Worm (Caenorhabditis elegans): ENCODE measurements around the gene F11C1.7.
A peak's percentile ranks its signal among the peaks of the same experiment; 100 is the strongest.

Gene F11C1.7

ce11 chrX:12942296-12942695, 46.8 kb upstream of the F11C1.7 start (continued):
- no peak for TF ChIP-seq ztf-22 (GFP tag; optimal IDR thresholded peaks at IDR 0.05)
- no peak for TF ChIP-seq dox-1 (GFP tag; IDR thresholded peaks at IDR 0.05)
- peak; percentile 74 for TF ChIP-seq ZK185.1 (tag; optimal IDR thresholded peaks at IDR 0.05; ENCODE audit: poor library complexity, severe bottlenecking)
- no peak for TF ChIP-seq F39B2.1 (GFP tag; IDR thresholded peaks at IDR 0.05)
- TF ChIP-seq ets-4 (GFP tag; optimal IDR thresholded peaks at IDR 0.05), result no peak
- no peak for TF ChIP-seq hmg-20 (GFP tag; IDR thresholded peaks at IDR 0.05)
- TF ChIP-seq unc-130 (GFP tag; optimal IDR thresholded peaks at IDR 0.05), result no peak
- peak; percentile 16 for TF ChIP-seq T07F8.4 (tag; optimal IDR thresholded peaks at IDR 0.05)
- TF ChIP-seq F52B5.7 (tag; optimal IDR thresholded peaks at IDR 0.05), result no peak
- TF ChIP-seq nfya-2 (GFP tag; IDR thresholded peaks at IDR 0.05), result no peak
- no peak for TF ChIP-seq ztf-26 (tag; optimal IDR thresholded peaks at IDR 0.05)
- TF ChIP-seq attf-3 (GFP tag; conservative IDR thresholded peaks at IDR 0.05), result no peak
- TF ChIP-seq mcd-1 (GFP tag; IDR thresholded peaks at IDR 0.05), result no peak
- no peak for TF ChIP-seq K11D2.4 (GFP tag; IDR thresholded peaks at IDR 0.05)
- TF ChIP-seq aptf-2 (GFP tag; conservative IDR thresholded peaks at IDR 0.05), result no peak
- TF ChIP-seq snpc-3.4 (tag; optimal IDR thresholded peaks at IDR 0.05), result peak; percentile 64
- TF ChIP-seq ceh-100 (GFP tag; IDR thresholded peaks at IDR 0.05), result no peak
- TF ChIP-seq Y56A3A.18 (GFP tag; IDR thresholded peaks at IDR 0.05), result no peak
- peak; percentile 70 for TF ChIP-seq B0261.1 (tag; optimal IDR thresholded peaks at IDR 0.05)
- TF ChIP-seq let-607 (tag; optimal IDR thresholded peaks at IDR 0.05), result no peak
- TF ChIP-seq C06A6.2 (GFP tag; conservative IDR thresholded peaks at IDR 0.05), result no peak
- TF ChIP-seq nhr-27 (tag; optimal IDR thresholded peaks at IDR 0.05), result no peak
- no peak for TF ChIP-seq madf-3 (GFP tag; IDR thresholded peaks at IDR 0.05)
- TF ChIP-seq hrde-1 (tag; optimal IDR thresholded peaks at IDR 0.05; ENCODE audit: borderline replicate concordance), result no peak
- no peak for TF ChIP-seq C17E4.6 (GFP tag; IDR thresholded peaks at IDR 0.05)
- no peak for TF ChIP-seq ztf-3 (GFP tag; optimal IDR thresholded peaks at IDR 0.05)
- TF ChIP-seq ccch-3 (GFP tag; optimal IDR thresholded peaks at IDR 0.05), result no peak
- no peak for TF ChIP-seq K12H6.12 (tag; optimal IDR thresholded peaks at IDR 0.05)
- no peak for TF ChIP-seq hlh-12 (tag; optimal IDR thresholded peaks at IDR 0.05)
- no peak for TF ChIP-seq Y95B8A.8 (GFP tag; IDR thresholded peaks at IDR 0.05)
- no peak for TF ChIP-seq ztf-18 (tag; optimal IDR thresholded peaks at IDR 0.05)
- TF ChIP-seq lin-40 (tag; optimal IDR thresholded peaks at IDR 0.05), result no peak
- TF ChIP-seq nhr-90 (tag; optimal IDR thresholded peaks at IDR 0.05), result no peak
- peak; percentile 68 for TF ChIP-seq pbrm-1 (GFP tag; IDR thresholded peaks at IDR 0.05)
- TF ChIP-seq lin-54 (GFP tag; optimal IDR thresholded peaks at IDR 0.05), result no peak
- peak; percentile 66 for TF ChIP-seq snpc-1.3 (tag; optimal IDR thresholded peaks at IDR 0.05; ENCODE audit: insufficient read depth)
- no peak for TF ChIP-seq Y53F4B.3 (GFP tag; IDR thresholded peaks at IDR 0.05)
- TF ChIP-seq F57C9.4 (tag; optimal IDR thresholded peaks at IDR 0.05), result no peak
- TF ChIP-seq madf-6 (GFP tag; IDR thresholded peaks at IDR 0.05), result no peak
- no peak for TF ChIP-seq F10E7.11 (tag; optimal IDR thresholded peaks at IDR 0.05)
- no peak for TF ChIP-seq T26A5.8 (tag; optimal IDR thresholded peaks at IDR 0.05)
- TF ChIP-seq Y53G8AR.9 (GFP tag; conservative IDR thresholded peaks at IDR 0.05), result no peak
- no peak for TF ChIP-seq Y79H2A.3 (GFP tag; conservative IDR thresholded peaks at IDR 0.05)
- peak; percentile 21 for TF ChIP-seq F49E8.2 (tag; optimal IDR thresholded peaks at IDR 0.05; ENCODE audit: insufficient read depth)
- TF ChIP-seq ztf-28 (GFP tag; IDR thresholded peaks at IDR 0.05), result no peak
- no peak for TF ChIP-seq B0019.2 (GFP tag; conservative IDR thresholded peaks at IDR 0.05)
- no peak for TF ChIP-seq chd-7 (tag; optimal IDR thresholded peaks at IDR 0.05)
- peak; percentile 37; the same call in 1 of the 2 replicates for TF ChIP-seq egrh-3 (GFP tag; IDR thresholded peaks at IDR 0.05)
- TF ChIP-seq B0035.1 (tag; optimal IDR thresholded peaks at IDR 0.05), result no peak

Measured in whole organism, young adult.